Worm (Caenorhabditis elegans): ENCODE measurements around the gene arf-1.

The arf-1 gene

DNA sequence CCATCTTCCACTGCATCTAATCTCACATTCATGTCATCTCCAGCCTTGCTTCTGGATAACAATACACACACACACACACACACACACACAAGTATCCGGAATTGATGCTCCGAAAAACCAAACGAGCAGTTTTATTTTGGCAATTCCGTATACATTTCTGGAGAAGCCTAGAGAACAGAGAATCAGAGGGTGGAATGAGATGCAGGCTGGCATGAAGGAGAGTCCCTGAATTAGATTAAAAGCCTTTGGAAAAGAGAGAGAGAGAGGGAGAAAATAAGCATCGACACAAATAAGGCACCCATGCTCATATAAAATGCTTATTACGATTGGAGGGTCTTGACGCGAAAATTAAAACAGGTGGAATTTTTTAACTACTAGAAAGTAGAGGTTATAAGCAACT lies 46.0 kb downstream of the arf-1 start (continued):
- no peak for TF ChIP-seq hlh-30 (tag; optimal IDR thresholded peaks at IDR 0.05; ENCODE audit: insufficient read depth)
- no peak for TF ChIP-seq daf-16 (GFP tag; optimal IDR thresholded peaks at IDR 0.05)
- no peak for TF ChIP-seq daf-16 (tag; optimal IDR thresholded peaks at IDR 0.05)
- TF ChIP-seq F10B5.3 (tag; optimal IDR thresholded peaks at IDR 0.05), result no peak
- no peak for TF ChIP-seq lin-1 (GFP tag; IDR thresholded peaks at IDR 0.05)

DNA sequence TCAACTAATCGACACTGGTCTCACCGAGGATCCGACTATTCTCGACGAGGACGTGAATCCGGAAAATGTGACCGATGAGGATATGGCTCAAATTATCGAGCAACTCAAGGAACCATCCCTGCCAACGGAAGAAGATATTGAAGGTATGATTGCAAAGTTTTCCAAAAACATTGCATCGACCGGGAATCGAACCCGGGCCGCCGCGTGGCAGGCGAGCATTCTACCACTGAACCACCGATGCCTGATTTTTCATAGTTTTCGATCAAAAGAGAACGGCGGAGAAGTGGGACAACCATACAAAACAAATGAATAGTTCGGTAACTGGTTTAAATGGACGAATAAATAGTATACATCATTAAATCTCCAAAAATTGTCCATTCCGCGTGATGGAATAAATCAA lies 47.2 kb downstream of the arf-1 start:
- TF ChIP-seq nhr-11 (tag; optimal IDR thresholded peaks at IDR 0.05) (no peak), F44E2.7 (GFP tag; IDR thresholded peaks at IDR 0.05) (0 out of 2 replicates have a peak, but pooled peaks have one; percentile 40), dmd-9 (GFP tag; IDR thresholded peaks at IDR 0.05) (0 out of 2 replicates have a peak, but pooled peaks have one; percentile 14), nhr-237 (tag; optimal IDR thresholded peaks at IDR 0.05) (no peak), lin-15B (tag; optimal IDR thresholded peaks at IDR 0.05) (no peak), saeg-2 (GFP tag; IDR thresholded peaks at IDR 0.05) (no peak), ceh-44 (GFP tag; IDR thresholded peaks at IDR 0.05) (no peak), F49E8.2 (tag; optimal IDR thresholded peaks at IDR 0.05; ENCODE audit: borderline replicate concordance) (no peak), nhr-48 (tag; optimal IDR thresholded peaks at IDR 0.05) (no peak), dmd-8 (GFP tag; IDR thresholded peaks at IDR 0.05) (0 out of 2 replicates have a peak, but pooled peaks have one; percentile 65), ZK546.5 (tag; optimal IDR thresholded peaks at IDR 0.05) (no peak), Y105C5A.15 (GFP tag; IDR thresholded peaks at IDR 0.05) (peak; percentile 76; the same call in 1 of the 2 replicates), sdz-12 (GFP tag; optimal IDR thresholded peaks at IDR 0.05) (no peak), zip-2 (tag; optimal IDR thresholded peaks at IDR 0.05) (no peak), arid-1 (GFP tag; conservative IDR thresholded peaks at IDR 0.05) (peak; percentile 10; the same call in 1 of the 2 replicates), set-16 (GFP tag; IDR thresholded peaks at IDR 0.05) (no peak), egl-27 (tag; optimal IDR thresholded peaks at IDR 0.05) (no peak), F37D6.2 (tag; optimal IDR thresholded peaks at IDR 0.05) (no peak), Y75B8A.6 (GFP tag; IDR thresholded peaks at IDR 0.05) (peak; percentile 73; the same call in 1 of the 2 replicates), ceh-28 (tag; optimal IDR thresholded peaks at IDR 0.05) (no peak), unc-130 (GFP tag; optimal IDR thresholded peaks at IDR 0.05) (peak; percentile 50), dpl-1 (GFP tag; optimal IDR thresholded peaks at IDR 0.05) (no peak), hlh-30 (tag; optimal IDR thresholded peaks at IDR 0.05; ENCODE audit: insufficient read depth) (peak; percentile 47), hmg-1.1 (GFP tag; IDR thresholded peaks at IDR 0.05) (peak; percentile 50; the same call in 1 of the 2 replicates), daf-16 (GFP tag; optimal IDR thresholded peaks at IDR 0.05) (peak in 1 of 2 experiments; percentile 39), daf-16 (tag; optimal IDR thresholded peaks at IDR 0.05) (no peak), nhr-25 (tag; optimal IDR thresholded peaks at IDR 0.05; ENCODE audit: borderline replicate concordance, insufficient read depth) (no peak), hlh-11 (tag; optimal IDR thresholded peaks at IDR 0.05) (no peak), ceh-32 (tag; optimal IDR thresholded peaks at IDR 0.05; ENCODE audit: poor library complexity) (no peak), nhr-28 (tag; optimal IDR thresholded peaks at IDR 0.05) (no peak), zfp-2 (tag; optimal IDR thresholded peaks at IDR 0.05) (no peak), php-3 (GFP tag; IDR thresholded peaks at IDR 0.05) (no peak), lin-38 (GFP tag; IDR thresholded peaks at IDR 0.05) (peak; percentile 71), zfp-3 (GFP tag; conservative IDR thresholded peaks at IDR 0.05) (no peak), vab-7 (GFP tag; IDR thresholded peaks at IDR 0.05) (peak; percentile 62), madf-5 (GFP tag; IDR thresholded peaks at IDR 0.05) (0 out of 4 replicates have a peak, but pooled peaks of 1 of the 2 experiments have one; percentile 33), mes-2 (tag; optimal IDR thresholded peaks at IDR 0.05; ENCODE audit: poor library complexity, severe bottlenecking) (peak; percentile 17), unc-62 (GFP tag; optimal IDR thresholded peaks at IDR 0.05 in 1 of 2) (peak in 1 of 2 experiments; percentile 67), unc-62 (tag; optimal IDR thresholded peaks at IDR 0.05) (no peak), mdl-1 (tag; optimal IDR thresholded peaks at IDR 0.05) (no peak), F10B5.3 (tag; optimal IDR thresholded peaks at IDR 0.05) (no peak), F26F4.8 (GFP tag; conservative IDR thresholded peaks at IDR 0.05) (peak; percentile 53), unc-39 (tag; optimal IDR thresholded peaks at IDR 0.05) (no peak), spr-1 (tag; optimal IDR thresholded peaks at IDR 0.05) (peak; percentile 11), D1046.2 (GFP tag; IDR thresholded peaks at IDR 0.05) (0 out of 2 replicates have a peak, but pooled peaks have one; percentile 70), ztf-11 (tag; optimal IDR thresholded peaks at IDR 0.05) (no peak), mxl-3 (GFP tag; optimal IDR thresholded peaks at IDR 0.05) (peak; percentile 50)

Measured in whole organism, L4 larva.